Worm (Caenorhabditis elegans): ENCODE measurements around the gene M01H9.5.

Gene M01H9.5

ce11 chrIV:4447367-4447766, 17.9 kb upstream of the M01H9.5 start (continued):
- TF ChIP-seq tlf-1 (GFP tag; optimal IDR thresholded peaks at IDR 0.05) (no peak), madf-6 (GFP tag; IDR thresholded peaks at IDR 0.05) (peak; percentile 67), madf-8 (GFP tag; conservative IDR thresholded peaks at IDR 0.05) (no peak), let-607 (tag; optimal IDR thresholded peaks at IDR 0.05) (no peak), hmg-20 (GFP tag; IDR thresholded peaks at IDR 0.05) (no peak), F57A8.1 (GFP tag; optimal IDR thresholded peaks at IDR 0.05) (no peak), K12H6.12 (tag; optimal IDR thresholded peaks at IDR 0.05) (no peak), dox-1 (GFP tag; IDR thresholded peaks at IDR 0.05) (peak; percentile 43; the same call in 1 of the 2 replicates), rec-8 (tag; optimal IDR thresholded peaks at IDR 0.05) (no peak), nhr-120 (GFP tag; IDR thresholded peaks at IDR 0.05) (no peak), hrde-1 (tag; optimal IDR thresholded peaks at IDR 0.05; ENCODE audit: borderline replicate concordance) (no peak), F37B4.10 (GFP tag; IDR thresholded peaks at IDR 0.05) (no peak), sptf-2 (GFP tag; optimal IDR thresholded peaks at IDR 0.05) (no peak), lin-35 (GFP tag; optimal IDR thresholded peaks at IDR 0.05) (no peak), ceh-91 (GFP tag; IDR thresholded peaks at IDR 0.05) (0 out of 2 replicates have a peak, but pooled peaks have one; percentile 35), mes-4 (tag; optimal IDR thresholded peaks at IDR 0.05) (no peak), let-526 (GFP tag; IDR thresholded peaks at IDR 0.05) (no peak), D2030.7 (GFP tag; IDR thresholded peaks at IDR 0.05) (peak; percentile 44), F22D6.2 (tag; optimal IDR thresholded peaks at IDR 0.05) (no peak), Y95B8A.8 (GFP tag; IDR thresholded peaks at IDR 0.05) (no peak), tbp1 (GFP tag; optimal IDR thresholded peaks at IDR 0.05) (no peak), Y67H2A.10 (GFP tag; conservative IDR thresholded peaks at IDR 0.05) (no peak), F10E7.11 (tag; optimal IDR thresholded peaks at IDR 0.05) (no peak), C17E4.6 (GFP tag; IDR thresholded peaks at IDR 0.05) (no peak), tbx-9 (tag; optimal IDR thresholded peaks at IDR 0.05; ENCODE audit: borderline replicate concordance) (no peak), C06A6.2 (GFP tag; conservative IDR thresholded peaks at IDR 0.05) (no peak), akir-1 (GFP tag; optimal IDR thresholded peaks at IDR 0.05) (no peak), nfya-1 (tag; optimal IDR thresholded peaks at IDR 0.05; ENCODE audit: borderline replicate concordance, insufficient read depth) (no peak), mel-28 (tag; optimal IDR thresholded peaks at IDR 0.05; ENCODE audit: borderline replicate concordance) (no peak), lsy-27 (tag; optimal IDR thresholded peaks at IDR 0.05; ENCODE audit: borderline replicate concordance, insufficient read depth) (no peak), bed-2 (GFP tag; IDR thresholded peaks at IDR 0.05) (no peak), snpc-4 (GFP tag; optimal IDR thresholded peaks at IDR 0.05) (no peak), snpc-4 (tag; optimal IDR thresholded peaks at IDR 0.05) (no peak), lin-26 (GFP tag; IDR thresholded peaks at IDR 0.05) (peak; percentile 37; the same call in 1 of the 2 replicates), hsf-1 (GFP tag; IDR thresholded peaks at IDR 0.05) (0 out of 2 replicates have a peak, but pooled peaks have one; percentile 30), sdz-38 (tag; optimal IDR thresholded peaks at IDR 0.05) (no peak), F39B2.1 (GFP tag; IDR thresholded peaks at IDR 0.05) (0 out of 2 replicates have a peak, but pooled peaks have one; percentile 12), T26A5.8 (tag; optimal IDR thresholded peaks at IDR 0.05) (no peak), hmg-1.2 (GFP tag; IDR thresholded peaks at IDR 0.05) (no peak), efl-1 (GFP tag; optimal IDR thresholded peaks at IDR 0.05) (no peak), ztf-28 (GFP tag; IDR thresholded peaks at IDR 0.05) (peak; percentile 56; the same call in 1 of the 2 replicates), B0336.3 (GFP tag; IDR thresholded peaks at IDR 0.05) (no peak; the same call in 1 of the 2 replicates), B0261.1 (tag; optimal IDR thresholded peaks at IDR 0.05) (no peak), F52B5.7 (tag; optimal IDR thresholded peaks at IDR 0.05) (no peak), snpc-1.1 (tag; optimal IDR thresholded peaks at IDR 0.05; ENCODE audit: insufficient read depth) (no peak), unc-130 (GFP tag; optimal IDR thresholded peaks at IDR 0.05) (no peak), egrh-3 (GFP tag; IDR thresholded peaks at IDR 0.05) (no peak; the same call in 1 of the 2 replicates), F33H1.4 (GFP tag; IDR thresholded peaks at IDR 0.05) (peak; percentile 66)
